Worm (Caenorhabditis elegans) whole organism, late embryonic: Measurements from ENCODE around the gene F31A3.3.

Experiments used
- K02D7.2 ChIP-seq: sonication (generic microtip); optimal IDR thresholded peaks from 2 replicates; lab custom pipeline; 2017; ENCODE audit warnings: mild to moderate bottlenecking, missing genetic modification characterization, missing compliant biosample characterization
- ahr-1 ChIP-seq: sonication (generic microtip); optimal IDR thresholded peaks from 2 replicates; lab custom pipeline; 2016; ENCODE audit warnings: missing genetic modification characterization, missing compliant biosample characterization
- che-1 ChIP-seq: sonication (generic microtip); optimal IDR thresholded peaks from 2 replicates; lab custom pipeline; 2016; ENCODE audit warnings: mild to moderate bottlenecking, missing genetic modification characterization, missing compliant biosample characterization
- dmd-4 ChIP-seq: sonication (generic microtip); optimal IDR thresholded peaks from 2 replicates; lab custom pipeline; 2016; ENCODE audit warnings: borderline replicate concordance, missing genetic modification characterization, missing compliant biosample characterization
- fkh-6 ChIP-seq: sonication (generic microtip); optimal IDR thresholded peaks from 2 replicates; lab custom pipeline; 2016; ENCODE audit warnings: missing genetic modification characterization, missing compliant biosample characterization
- madf-2 ChIP-seq: sonication (generic microtip); optimal IDR thresholded peaks from 2 replicates; lab custom pipeline; 2017; ENCODE audit warnings: missing genetic modification characterization, missing compliant biosample characterization
- pat-9 ChIP-seq: fragments of 200-800 bp; sonication (Bioruptor generic); optimal IDR thresholded peaks from 2 replicates; lab custom pipeline; 2018; ENCODE audit warnings: mild to moderate bottlenecking, missing genetic modification characterization, moderate library complexity, missing compliant biosample characterization
- sox-4 ChIP-seq: sonication (generic microtip); optimal IDR thresholded peaks from 2 replicates; lab custom pipeline; 2017; ENCODE audit warnings: mild to moderate bottlenecking, missing genetic modification characterization, inconsistent platforms, missing compliant biosample characterization
- syd-9 ChIP-seq: sonication (generic microtip); optimal IDR thresholded peaks from 2 replicates; lab custom pipeline; 2016; ENCODE audit warnings: mild to moderate bottlenecking, missing genetic modification characterization, moderate library complexity, missing compliant biosample characterization
- tbx-7 ChIP-seq: sonication (generic microtip); optimal IDR thresholded peaks from 2 replicates; lab custom pipeline; 2016; ENCODE audit warnings: missing genotype, missing genetic modification characterization, missing compliant biosample characterization

- no peak for TF ChIP-seq fkh-6 (tag; lab: Kevin White, UChicago)
- TF ChIP-seq tbx-7 (tag; lab: Kevin White, UChicago): no peak
- no peak for TF ChIP-seq che-1 (tag; lab: Kevin White, UChicago)
- TF ChIP-seq dmd-4 (tag; lab: Kevin White, UChicago): no peak
- TF ChIP-seq syd-9 (tag; lab: Kevin White, UChicago): no peak
- no peak for TF ChIP-seq madf-2 (tag; lab: Kevin White, UChicago)
- no peak for TF ChIP-seq ahr-1 (tag; lab: Kevin White, UChicago)
- no peak for TF ChIP-seq K02D7.2 (tag; lab: Kevin White, UChicago)
- no peak for TF ChIP-seq sox-4 (tag; lab: Kevin White, UChicago)
- no peak for TF ChIP-seq pat-9 (tag; lab: Kevin White, UChicago)
Measured at ce11 chrX:17516461-17516860, 17.4 kb downstream of the F31A3.3 start.
